Fruit fly (Drosophila melanogaster) whole organism, embryonic: Measurements from ENCODE around the gene SrpRbeta.
A peak's percentile ranks its signal among the peaks of the same experiment; 100 is the strongest.

ENCODE experiments used
- Asciz ChIP-seq: fragments of 200-800 bp; sonication (Bioruptor generic); optimal IDR thresholded peaks from 2 replicates; lab custom pipeline; 2017; ENCODE audit warnings: missing biosample characterization, mild to moderate bottlenecking, missing genetic modification characterization, missing genetic modification reagents
- Bdp1 ChIP-seq: fragments of 200-800 bp; sonication (Bioruptor generic); optimal IDR thresholded peaks from 3 replicates; lab custom pipeline; 2016; ENCODE audit warnings: missing biosample characterization, missing genetic modification characterization
- C15 ChIP-seq: fragments of 200-800 bp; sonication (Bioruptor generic); IDR thresholded peaks from 3 replicates; pipeline ENCODE4 v1.3.6; 2022; ENCODE audit warnings: missing biosample characterization, missing genetic modification characterization
- CG10209 ChIP-seq: fragments of 200-800 bp; sonication (Bioruptor generic); optimal IDR thresholded peaks from 3 replicates; lab custom pipeline; 2017; ENCODE audit warnings: missing biosample characterization, mild to moderate bottlenecking, missing genetic modification characterization, missing genetic modification reagents
- CG10321 ChIP-seq: fragments of 200-800 bp; sonication (Bioruptor generic); IDR thresholded peaks from 2 replicates; pipeline ENCODE4 v1.3.6; 2022; ENCODE audit warnings: missing biosample characterization, missing genetic modification characterization
- CG10431 ChIP-seq: fragments of 200-800 bp; sonication (Bioruptor generic); optimal IDR thresholded peaks from 3 replicates; lab custom pipeline; 2018; ENCODE audit warnings: missing biosample characterization, mild to moderate bottlenecking, missing genetic modification characterization
- CG13424 ChIP-seq: fragments of 200-800 bp; sonication (Bioruptor generic); optimal IDR thresholded peaks from 2 replicates; lab custom pipeline; 2019; ENCODE audit warnings: missing biosample characterization, mild to moderate bottlenecking, missing genetic modification characterization, moderate library complexity
- CG1603 ChIP-seq: fragments of 200-800 bp; sonication (Bioruptor generic); optimal IDR thresholded peaks from 2 replicates; lab custom pipeline; 2019; ENCODE audit warnings: missing biosample characterization, mild to moderate bottlenecking, missing genetic modification characterization, moderate library complexity
- CG16815 ChIP-seq: fragments of 200-800 bp; sonication (Bioruptor generic); optimal IDR thresholded peaks from 3 replicates; lab custom pipeline; 2017; ENCODE audit warnings: missing biosample characterization, mild to moderate bottlenecking, missing genetic modification characterization
- CG17612 ChIP-seq: fragments of 200-800 bp; sonication (Bioruptor generic); IDR thresholded peaks from 2 replicates; pipeline ENCODE4 v1.3.6; 2022; ENCODE audit warnings: missing biosample characterization, missing genetic modification characterization
- CG18764 ChIP-seq: fragments of 200-800 bp; sonication (Bioruptor generic); optimal IDR thresholded peaks from 3 replicates; lab custom pipeline; 2016; ENCODE audit warnings: missing biosample characterization, missing genetic modification characterization
- CG2199 ChIP-seq: fragments of 200-800 bp; sonication (Bioruptor generic); IDR thresholded peaks from 3 replicates; pipeline ENCODE4 v1.3.6; 2022; ENCODE audit warnings: missing biosample characterization, missing genetic modification characterization
- CG30431 ChIP-seq: fragments of 200-800 bp; sonication (Bioruptor generic); optimal IDR thresholded peaks from 2 replicates; lab custom pipeline; 2017; ENCODE audit warnings: missing biosample characterization, missing genetic modification characterization
- CG32767 ChIP-seq: fragments of 200-800 bp; sonication (Bioruptor generic); IDR thresholded peaks from 2 replicates; pipeline ENCODE4 v1.3.6; 2022; ENCODE audit warnings: missing biosample characterization, missing genetic modification characterization
- CG4328 ChIP-seq: fragments of 200-800 bp; sonication (Bioruptor generic); optimal IDR thresholded peaks from 3 replicates; lab custom pipeline; 2017; ENCODE audit warnings: missing biosample characterization, missing genetic modification reagents, missing genetic modification characterization
- CG5180 ChIP-seq: fragments of 200-800 bp; sonication (Bioruptor generic); optimal IDR thresholded peaks from 3 replicates; lab custom pipeline; 2017; ENCODE audit warnings: missing biosample characterization, missing genetic modification characterization, mild to moderate bottlenecking, moderate library complexity, missing genetic modification reagents
- CG5953 ChIP-seq: fragments of 200-800 bp; sonication (Bioruptor generic); IDR thresholded peaks from 2 replicates; pipeline ENCODE4 v1.3.6; 2022; ENCODE audit warnings: missing biosample characterization, missing genetic modification characterization
- CG6813 ChIP-seq: fragments of 200-800 bp; sonication (Bioruptor generic); optimal IDR thresholded peaks from 2 replicates; lab custom pipeline; 2017; ENCODE audit warnings: missing biosample characterization, missing genetic modification characterization, mild to moderate bottlenecking, moderate library complexity, missing genetic modification reagents
- CG8089 ChIP-seq: fragments of 200-800 bp; sonication (Bioruptor generic); optimal IDR thresholded peaks from 3 replicates; lab custom pipeline; 2016; ENCODE audit warnings: missing biosample characterization, missing genetic modification characterization
- CG8290 ChIP-seq, 3 experiments: fragments of 200-800 bp; sonication (Bioruptor generic); optimal IDR thresholded peaks; 2 replicates each; lab custom pipeline; 2016 to 2019; ENCODE audit warnings: missing biosample characterization in 3 of 3, missing genetic modification characterization in 3 of 3, mild to moderate bottlenecking in 2 of 3, moderate library complexity in 1 of 3
- CG8359 ChIP-seq: fragments of 200-800 bp; sonication (Bioruptor generic); optimal IDR thresholded peaks from 2 replicates; lab custom pipeline; 2017; ENCODE audit warnings: missing biosample characterization, mild to moderate bottlenecking, missing genetic modification characterization, borderline replicate concordance
- CG8765 ChIP-seq: fragments of 200-800 bp; sonication (Bioruptor generic); IDR thresholded peaks from 2 replicates; pipeline ENCODE4 v1.3.6; 2022; ENCODE audit warnings: missing biosample characterization, missing genetic modification characterization
- Dbx ChIP-seq: fragments of 200-800 bp; sonication (Bioruptor generic); IDR thresholded peaks from 3 replicates; pipeline ENCODE4 v1.3.6; 2022; ENCODE audit warnings: missing biosample characterization, missing genetic modification characterization
- Deaf1 ChIP-seq: fragments of 200-800 bp; optimal IDR thresholded peaks from 3 replicates; lab custom pipeline; 2019; ENCODE audit warnings: missing biosample characterization, mild to moderate bottlenecking, missing genetic modification characterization, moderate library complexity
- Dll ChIP-seq: fragments of 200-800 bp; sonication (Bioruptor generic); IDR thresholded peaks from 4 replicates; pipeline ENCODE4 v1.3.6; 2022; ENCODE audit warnings: missing biosample characterization, missing genetic modification characterization; ENCODE audit not compliant: partially characterized antibody
- Dp ChIP-seq: fragments of 200-800 bp; sonication (Bioruptor generic); optimal IDR thresholded peaks from 2 replicates; lab custom pipeline; 2018; ENCODE audit warnings: missing biosample characterization, mild to moderate bottlenecking, missing genetic modification characterization, moderate library complexity
- H2.0 ChIP-seq: fragments of 200-800 bp; sonication (Bioruptor generic); IDR thresholded peaks from 2 replicates; pipeline ENCODE4 v1.3.6; 2022; ENCODE audit warnings: missing biosample characterization, missing genetic modification characterization
- HmgZ ChIP-seq: fragments of 200-800 bp; sonication (Bioruptor generic); optimal IDR thresholded peaks from 2 replicates; lab custom pipeline; 2018; ENCODE audit warnings: missing biosample characterization, mild to moderate bottlenecking, missing genetic modification characterization
- Hr51 ChIP-seq, 2 experiments: fragments of 200-800 bp; sonication (Bioruptor generic); optimal IDR thresholded peaks; 2 replicates in 1 of 2; 3 replicates in 1 of 2; lab custom pipeline; 2016 to 2018; ENCODE audit warnings: missing biosample characterization in 2 of 2, missing genetic modification characterization in 2 of 2, mild to moderate bottlenecking in 1 of 2, moderate library complexity in 1 of 2
- Lpt ChIP-seq: fragments of >200 bp; optimal IDR thresholded peaks from 2 replicates; lab custom pipeline; 2018; ENCODE audit warnings: missing biosample characterization, missing genetic modification characterization
- NK7.1 ChIP-seq: fragments of 200-800 bp; sonication (Bioruptor generic); optimal IDR thresholded peaks from 3 replicates; lab custom pipeline; 2016; ENCODE audit warnings: missing biosample characterization, missing genetic modification characterization
- Pdp1 ChIP-seq, 2 experiments: fragments of 200-800 bp; sonication (Bioruptor generic); optimal IDR thresholded peaks; 3 replicates each; lab custom pipeline; 2016; ENCODE audit warnings: missing biosample characterization in 2 of 2, missing genetic modification characterization in 2 of 2, mild to moderate bottlenecking in 1 of 2, moderate library complexity in 1 of 2
- Sry-β ChIP-seq: fragments of 200-800 bp; sonication (Bioruptor generic); optimal IDR thresholded peaks from 2 replicates; lab custom pipeline; 2018; ENCODE audit warnings: missing biosample characterization, mild to moderate bottlenecking, missing genetic modification characterization, moderate library complexity
- Stat92E ChIP-seq, 3 experiments: fragments of >200 bp in 2 of 3; fragments of 200-800 bp in 1 of 3; sonication (Bioruptor generic) in 1 of 3; optimal IDR thresholded peaks; 2 replicates each; lab custom pipeline; 2017 to 2019; ENCODE audit warnings: missing biosample characterization in 3 of 3, missing genetic modification characterization in 3 of 3, mild to moderate bottlenecking in 1 of 3, moderate library complexity in 1 of 3
- crp ChIP-seq, 2 experiments: fragments of 200-800 bp; sonication (Bioruptor generic); optimal IDR thresholded peaks; 2 replicates in 1 of 2; 3 replicates in 1 of 2; lab custom pipeline; 2017; ENCODE audit warnings: missing biosample characterization in 2 of 2, missing genetic modification characterization in 2 of 2, mild to moderate bottlenecking in 1 of 2, moderate library complexity in 1 of 2
- danr ChIP-seq: fragments of 200-800 bp; sonication (Bioruptor generic); IDR thresholded peaks from 2 replicates; pipeline ENCODE4 v1.3.6; 2022; ENCODE audit warnings: missing biosample characterization, missing genetic modification characterization
- dimm ChIP-seq: fragments of 200-800 bp; sonication (Bioruptor generic); IDR thresholded peaks from 2 replicates; pipeline ENCODE4 v1.3.6; 2022; ENCODE audit warnings: missing biosample characterization, missing genetic modification characterization
- gce ChIP-seq: fragments of 200-800 bp; sonication (Bioruptor generic); IDR thresholded peaks from 3 replicates; pipeline ENCODE4 v1.3.6; 2022; ENCODE audit warnings: missing biosample characterization, missing genetic modification characterization
- grau ChIP-seq: fragments of 200-800 bp; optimal IDR thresholded peaks from 3 replicates; lab custom pipeline; 2019; ENCODE audit warnings: missing biosample characterization, mild to moderate bottlenecking, missing genetic modification characterization, moderate library complexity
- mam ChIP-seq: fragments of 200-800 bp; sonication (Bioruptor generic); optimal IDR thresholded peaks from 3 replicates; lab custom pipeline; 2016; ENCODE audit warnings: missing biosample characterization, missing genetic modification characterization
- pfk ChIP-seq: fragments of 200-800 bp; sonication (Bioruptor generic); optimal IDR thresholded peaks from 2 replicates; lab custom pipeline; 2018; ENCODE audit warnings: missing biosample characterization, mild to moderate bottlenecking, missing genetic modification characterization, moderate library complexity
- repo ChIP-seq: fragments of 200-800 bp; sonication (Bioruptor generic); optimal IDR thresholded peaks from 2 replicates; lab custom pipeline; 2016; ENCODE audit warnings: missing biosample characterization, missing genetic modification characterization
- so ChIP-seq: fragments of 200-800 bp; sonication (Bioruptor generic); IDR thresholded peaks from 3 replicates; pipeline ENCODE4 v1.3.6; 2022; ENCODE audit warnings: missing biosample characterization, missing genetic modification characterization
- sob ChIP-seq: fragments of 200-800 bp; sonication (Bioruptor generic); IDR thresholded peaks from 2 replicates; pipeline ENCODE4 v1.3.6; 2022; ENCODE audit warnings: missing biosample characterization, missing genetic modification characterization
- sqz ChIP-seq: fragments of 200-800 bp; sonication (Bioruptor generic); optimal IDR thresholded peaks from 3 replicates; lab custom pipeline; 2018; ENCODE audit warnings: missing biosample characterization, mild to moderate bottlenecking, missing genetic modification characterization
- zen2 ChIP-seq: fragments of 200-800 bp; sonication (Bioruptor generic); IDR thresholded peaks from 3 replicates; pipeline ENCODE4 v1.3.6; 2022; ENCODE audit warnings: missing biosample characterization, missing genetic modification characterization; ENCODE audit not compliant: partially characterized antibody
- zfh2 ChIP-seq: fragments of 200-800 bp; sonication (Bioruptor generic); optimal IDR thresholded peaks from 2 replicates; lab custom pipeline; 2016; ENCODE audit warnings: missing biosample characterization, missing genetic modification characterization

The SrpRbeta gene

dm6 chr3L:8749676-8750654 lies 29.9 kb upstream of the SrpRbeta start, which contains the start of gene CG13306 (continued):
- TF ChIP-seq mam: no peak
- TF ChIP-seq CG2199: 0 out of 3 replicates have a peak, but pooled peaks have one; percentile 19
- no peak for TF ChIP-seq CG8290 (GFP tag; optimal IDR thresholded peaks at IDR 0.05; lab: Kevin White, UChicago)
- peak in 1 of 2 experiments; percentile 6 for TF ChIP-seq CG8290 (tag; optimal IDR thresholded peaks at IDR 0.05; lab: Kevin White, UChicago)
- TF ChIP-seq gce (GFP tag; lab: Robert Waterston, UW): no peak
- TF ChIP-seq sob (GFP tag; lab: Robert Waterston, UW): peak; percentile 44; the same call in 1 of the 2 replicates
- TF ChIP-seq Dll: no peak
- TF ChIP-seq Pdp1 (GFP tag; optimal IDR thresholded peaks at IDR 0.05; lab: Kevin White, UChicago): peak in 1 of 2 experiments; percentile 61
- no peak for TF ChIP-seq CG5953 (GFP tag; lab: Robert Waterston, UW)
- no peak for TF ChIP-seq HmgZ (tag; lab: Kevin White, UChicago)
- TF ChIP-seq Stat92E (GFP tag; optimal IDR thresholded peaks at IDR 0.05; lab: Kevin White, UChicago): no peak
- no peak for TF ChIP-seq Lpt
- TF ChIP-seq NK7.1 (GFP tag; lab: Kevin White, UChicago): no peak
- TF ChIP-seq CG10209 (GFP tag; lab: Kevin White, UChicago): no peak
- no peak for TF ChIP-seq CG5180 (GFP tag; lab: Kevin White, UChicago)
- peak; percentile 24 for TF ChIP-seq CG4328 (GFP tag; lab: Kevin White, UChicago)
- no peak for TF ChIP-seq Asciz
- TF ChIP-seq H2.0 (GFP tag; lab: Robert Waterston, UW): peak; percentile 42; the same call in 1 of the 2 replicates
- no peak for TF ChIP-seq CG8359
- no peak for TF ChIP-seq CG1603 (tag; lab: Kevin White, UChicago)
- peak; percentile 43; the same call in 1 of the 3 replicates for TF ChIP-seq so
- TF ChIP-seq repo (GFP tag; lab: Kevin White, UChicago): no peak
- no peak for TF ChIP-seq CG6813
- no peak for TF ChIP-seq danr (GFP tag; lab: Robert Waterston, UW)
- TF ChIP-seq CG18764 (GFP tag; lab: Kevin White, UChicago): no peak
- no peak for TF ChIP-seq CG30431 (GFP tag; lab: Kevin White, UChicago)
- TF ChIP-seq dimm (GFP tag; lab: Robert Waterston, UW): no peak
- no peak for TF ChIP-seq zen2 (GFP tag; lab: Robert Waterston, UW)
- TF ChIP-seq Dp (GFP tag; lab: Kevin White, UChicago): no peak
- TF ChIP-seq Dbx (GFP tag; lab: Robert Waterston, UW): no peak
- no peak for TF ChIP-seq CG17612
- TF ChIP-seq Sry-β (GFP tag; lab: Kevin White, UChicago): no peak
- no peak for TF ChIP-seq sqz
- no peak for TF ChIP-seq CG8765 (GFP tag; lab: Robert Waterston, UW)
- TF ChIP-seq CG8089 (GFP tag; lab: Kevin White, UChicago): no peak
- TF ChIP-seq C15 (GFP tag; lab: Robert Waterston, UW): no peak
- TF ChIP-seq CG16815 (GFP tag; lab: Kevin White, UChicago): no peak
- TF ChIP-seq CG32767: no peak
- no peak for TF ChIP-seq grau (tag; lab: Kevin White, UChicago)
- no peak for TF ChIP-seq crp (GFP tag; optimal IDR thresholded peaks at IDR 0.05; lab: Kevin White, UChicago)
- no peak for TF ChIP-seq zfh2 (GFP tag; lab: Kevin White, UChicago)
- TF ChIP-seq Deaf1 (tag; lab: Kevin White, UChicago): no peak
- TF ChIP-seq pfk (GFP tag; lab: Kevin White, UChicago): no peak
- no peak for TF ChIP-seq Bdp1 (GFP tag; lab: Kevin White, UChicago)
- peak in 1 of 2 experiments; percentile 15 for TF ChIP-seq Hr51 (GFP tag; optimal IDR thresholded peaks at IDR 0.05; lab: Kevin White, UChicago)
- TF ChIP-seq CG10431: no peak
- TF ChIP-seq CG13424 (tag; lab: Kevin White, UChicago): no peak
- TF ChIP-seq CG10321 (GFP tag; lab: Robert Waterston, UW): no peak
